Worm (Caenorhabditis elegans): ENCODE results near the gene srh-293.

DNA sequence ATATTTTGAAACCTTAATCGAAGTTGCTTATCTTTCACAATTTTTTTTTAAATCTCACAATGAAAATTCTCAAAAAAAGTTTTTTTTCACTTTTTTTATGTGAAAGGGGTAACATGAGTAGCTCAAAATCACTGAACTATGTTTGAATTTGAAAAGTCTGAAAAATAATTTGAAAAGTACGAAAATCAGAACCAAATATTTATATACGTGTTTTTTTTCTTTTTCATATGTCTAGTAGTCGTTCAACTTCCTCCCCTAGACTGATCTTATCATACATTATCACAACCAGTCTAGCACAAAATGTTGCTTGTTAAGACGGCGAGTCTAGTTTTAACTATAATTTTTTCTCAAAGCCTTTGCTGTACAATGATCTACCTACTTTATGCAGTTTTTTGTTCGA is 44.5 kb upstream of the srh-293 start, which contains the start of gene srbc-49:
- TF ChIP-seq R02D3.7 (tag; optimal IDR thresholded peaks at IDR 0.05) (no peak), mdl-1 (tag; optimal IDR thresholded peaks at IDR 0.05) (no peak), F13H6.1 (tag; optimal IDR thresholded peaks at IDR 0.05) (no peak), ztf-11 (tag; optimal IDR thresholded peaks at IDR 0.05) (no peak), ama-1 (optimal IDR thresholded peaks at IDR 0.05) (no peak), unc-62 (GFP tag; optimal IDR thresholded peaks at IDR 0.05) (no peak), egl-27 (tag; optimal IDR thresholded peaks at IDR 0.05) (no peak), skn-1 (tag; optimal IDR thresholded peaks at IDR 0.05) (no peak), aly-2 (tag; optimal IDR thresholded peaks at IDR 0.05) (no peak), snpc-4 (tag; optimal IDR thresholded peaks at IDR 0.05) (no peak), nhr-10 (tag; optimal IDR thresholded peaks at IDR 0.05) (no peak), mbf-1 (tag; optimal IDR thresholded peaks at IDR 0.05) (no peak), zag-1 (tag; optimal IDR thresholded peaks at IDR 0.05) (no peak), ztf-4 (tag; optimal IDR thresholded peaks at IDR 0.05) (no peak)
